Worm (Caenorhabditis elegans) whole organism, mixed stage, embryonic: ENCODE results near the gene C34F11.5.

ENCODE experiments used
- M03D4.4 ChIP-seq: sonication (generic microtip); optimal IDR thresholded peaks from 2 replicates; lab custom pipeline; 2017; ENCODE audit warnings: mild to moderate bottlenecking, missing genetic modification characterization, missing compliant biosample characterization
- bed-3 ChIP-seq: fragments of 200-800 bp; sonication (Bioruptor generic); optimal IDR thresholded peaks from 3 replicates; lab custom pipeline; 2018; ENCODE audit warnings: mild to moderate bottlenecking, missing genetic modification characterization, moderate library complexity, missing compliant biosample characterization
- blmp-1 ChIP-seq: fragments of 150-350 bp; optimal IDR thresholded peaks from 2 replicates; lab custom pipeline; 2014; ENCODE audit warnings: missing biosample characterization, missing genetic modification characterization
- ceh-39 ChIP-seq: fragments of 150-350 bp; optimal IDR thresholded peaks from 2 replicates; lab custom pipeline; 2014; ENCODE audit warnings: missing biosample characterization, missing genetic modification characterization
- ceh-43 ChIP-seq: fragments of 200-800 bp; sonication (Bioruptor generic); optimal IDR thresholded peaks from 2 replicates; lab custom pipeline; 2018; ENCODE audit warnings: mild to moderate bottlenecking, missing genetic modification characterization, moderate library complexity, missing compliant biosample characterization
- ceh-83 ChIP-seq: fragments of 200-800 bp; sonication (Bioruptor generic); optimal IDR thresholded peaks from 2 replicates; lab custom pipeline; 2018; ENCODE audit warnings: mild to moderate bottlenecking, missing genetic modification characterization, missing compliant biosample characterization
- ces-1 ChIP-seq: fragments of 150-350 bp; optimal IDR thresholded peaks from 2 replicates; lab custom pipeline; 2014; ENCODE audit warnings: missing biosample characterization, missing genetic modification reagents, missing genetic modification characterization
- cnd-1 ChIP-seq: fragments of 200-800 bp; sonication (Bioruptor generic); optimal IDR thresholded peaks from 2 replicates; lab custom pipeline; 2018; ENCODE audit warnings: mild to moderate bottlenecking, missing genetic modification characterization, missing compliant biosample characterization
- drap-1 ChIP-seq: fragments of 200-800 bp; sonication (Bioruptor generic); optimal IDR thresholded peaks from 3 replicates; lab custom pipeline; 2018; ENCODE audit warnings: mild to moderate bottlenecking, missing genetic modification characterization, missing compliant biosample characterization
- elt-3 ChIP-seq: fragments of 150-350 bp; optimal IDR thresholded peaks from 2 replicates; lab custom pipeline; 2014; ENCODE audit warnings: missing biosample characterization, missing genetic modification characterization
- flh-1 ChIP-seq: fragments of 200-800 bp; sonication (Bioruptor generic); optimal IDR thresholded peaks from 2 replicates; lab custom pipeline; 2018; ENCODE audit warnings: mild to moderate bottlenecking, missing genetic modification characterization, moderate library complexity, missing compliant biosample characterization
- hlh-1 ChIP-seq: fragments of 150-350 bp; optimal IDR thresholded peaks from 2 replicates; lab custom pipeline; 2014; ENCODE audit warnings: missing biosample characterization, missing genetic modification reagents, missing genetic modification characterization
- lin-13 ChIP-seq: fragments of 150-350 bp; optimal IDR thresholded peaks from 2 replicates; lab custom pipeline; 2014; ENCODE audit warnings: missing biosample characterization, missing genetic modification characterization
- lsy-2 ChIP-seq: fragments of 150-350 bp; optimal IDR thresholded peaks from 2 replicates; lab custom pipeline; 2014; ENCODE audit warnings: missing biosample characterization, missing genetic modification characterization
- mab-5 ChIP-seq: fragments of 150-350 bp; optimal IDR thresholded peaks from 2 replicates; lab custom pipeline; 2014; ENCODE audit warnings: missing biosample characterization, missing genetic modification characterization
- mep-1 ChIP-seq: fragments of 150-350 bp; optimal IDR thresholded peaks from 2 replicates; lab custom pipeline; 2017; ENCODE audit warnings: missing biosample characterization, missing genetic modification reagents, missing genetic modification characterization, inconsistent platforms
- nhr-12 ChIP-seq: fragments of 150-350 bp; optimal IDR thresholded peaks from 2 replicates; lab custom pipeline; 2014; ENCODE audit warnings: missing biosample characterization, missing genetic modification characterization
- nhr-2 ChIP-seq: fragments of 150-350 bp; optimal IDR thresholded peaks from 2 replicates; lab custom pipeline; 2014; ENCODE audit warnings: missing biosample characterization, missing genetic modification characterization
- nhr-237 ChIP-seq: fragments of 150-350 bp; optimal IDR thresholded peaks from 2 replicates; lab custom pipeline; 2014; ENCODE audit warnings: missing biosample characterization, missing genetic modification characterization
- nhr-28 ChIP-seq: fragments of 150-350 bp; optimal IDR thresholded peaks from 2 replicates; lab custom pipeline; 2014; ENCODE audit warnings: missing biosample characterization, missing genetic modification characterization
- nhr-76 ChIP-seq: sonication (generic microtip); optimal IDR thresholded peaks from 2 replicates; lab custom pipeline; 2017; ENCODE audit warnings: missing biosample characterization, missing genetic modification characterization
- pha-4 ChIP-seq: fragments of 150-350 bp; optimal IDR thresholded peaks from 2 replicates; lab custom pipeline; 2018; ENCODE audit warnings: missing biosample characterization, missing genetic modification reagents, missing genetic modification characterization
- sem-2 ChIP-seq: fragments of 200-800 bp; sonication (Bioruptor generic); optimal IDR thresholded peaks from 2 replicates; lab custom pipeline; 2018; ENCODE audit warnings: mild to moderate bottlenecking, missing genetic modification characterization, missing compliant biosample characterization
- snpc-4 ChIP-seq: fragments of 150-350 bp; optimal IDR thresholded peaks from 2 replicates; lab custom pipeline; 2014; ENCODE audit warnings: missing biosample characterization, missing genetic modification characterization
- sptf-1 ChIP-seq: sonication (generic microtip); optimal IDR thresholded peaks from 2 replicates; lab custom pipeline; 2017; ENCODE audit warnings: mild to moderate bottlenecking, missing genetic modification characterization, moderate library complexity, missing compliant biosample characterization
- tbx-8 ChIP-seq: fragments of 200-800 bp; sonication (Bioruptor generic); optimal IDR thresholded peaks from 2 replicates; lab custom pipeline; 2018; ENCODE audit warnings: mild to moderate bottlenecking, missing genetic modification characterization, moderate library complexity, missing compliant biosample characterization
- unc-120 ChIP-seq: sonication (generic microtip); optimal IDR thresholded peaks from 2 replicates; lab custom pipeline; 2017; ENCODE audit warnings: missing genetic modification characterization, missing compliant biosample characterization; ENCODE audit not compliant: poor library complexity, severe bottlenecking
- unc-39 ChIP-seq: fragments of 150-350 bp; optimal IDR thresholded peaks from 2 replicates; lab custom pipeline; 2014; ENCODE audit warnings: missing biosample characterization, missing genetic modification characterization
- unc-62 ChIP-seq: fragments of 150-350 bp; optimal IDR thresholded peaks from 2 replicates; lab custom pipeline; 2014; ENCODE audit warnings: missing biosample characterization, missing genetic modification reagents, missing genetic modification characterization
- zip-8 ChIP-seq: fragments of 150-350 bp; optimal IDR thresholded peaks from 2 replicates; lab custom pipeline; 2014; ENCODE audit warnings: missing biosample characterization, missing genetic modification characterization
- ztf-11 ChIP-seq: fragments of 150-350 bp; optimal IDR thresholded peaks from 2 replicates; lab custom pipeline; 2014; ENCODE audit warnings: missing biosample characterization, missing genetic modification characterization

C34F11.5 gene

ce11 chrII:5191766-5192165, 3.8 kb upstream of the C34F11.5 start:
- TF ChIP-seq ztf-11 (no peak), flh-1 (no peak), cnd-1 (tag; lab: Kevin White, UChicago) (no peak), ces-1 (GFP tag; lab: Kevin White, UChicago) (no peak)
- TF ChIP-seq, all 35 proteins: peak for 0

- TF ChIP-seq mep-1 (tag; lab: Kevin White, UChicago) (no peak), blmp-1 (tag; lab: Kevin White, UChicago) (no peak), flh-1 (no peak), lsy-2 (tag; lab: Kevin White, UChicago) (no peak), snpc-4 (tag; lab: Kevin White, UChicago) (no peak), ceh-39 (tag; lab: Kevin White, UChicago) (no peak), bed-3 (no peak), hlh-1 (tag; lab: Kevin White, UChicago) (no peak), nhr-28 (tag; lab: Kevin White, UChicago) (no peak), ceh-83 (GFP tag; lab: Kevin White, UChicago) (no peak), unc-120 (no peak), nhr-76 (tag; lab: Kevin White, UChicago) (no peak), elt-3 (no peak), drap-1 (GFP tag; lab: Kevin White, UChicago) (no peak), ces-1 (GFP tag; lab: Kevin White, UChicago) (no peak), nhr-2 (tag; lab: Kevin White, UChicago) (no peak), M03D4.4 (tag; lab: Kevin White, UChicago) (no peak), cnd-1 (tag; lab: Kevin White, UChicago) (no peak)
- TF ChIP-seq, all 35 proteins: peak for 0
Measured at ce11 chrII:5194066-5194465, 1.5 kb upstream of the C34F11.5 start, which contains the start of gene msp-49. TSS of gene msp-49 (plus strand) at chrII:5194366.

ce11 chrII:5199497-5199896, 3.9 kb downstream of the C34F11.5 start, which contains the start of gene msp-50:
TSS of gene msp-50 (plus strand) at chrII:5199797.
- TF ChIP-seq snpc-4 (tag; lab: Kevin White, UChicago) (no peak), sem-2 (GFP tag; lab: Kevin White, UChicago) (no peak), nhr-12 (tag; lab: Kevin White, UChicago) (no peak), flh-1 (no peak), zip-8 (tag; lab: Kevin White, UChicago) (no peak)

ce11 chrII:5200987-5201582, 5.5 kb downstream of the C34F11.5 start:
- TF ChIP-seq nhr-12 (tag; lab: Kevin White, UChicago), result no peak
- no peak for TF ChIP-seq lin-13 (tag; lab: Kevin White, UChicago)
- no peak for TF ChIP-seq nhr-2 (tag; lab: Kevin White, UChicago)
- TF ChIP-seq unc-120, result peak; percentile 58
- no peak for TF ChIP-seq unc-39
- TF ChIP-seq mep-1 (tag; lab: Kevin White, UChicago), result peak; percentile 13
- peak; percentile 10 for TF ChIP-seq unc-62 (GFP tag; lab: Kevin White, UChicago)
- no peak for TF ChIP-seq ceh-39 (tag; lab: Kevin White, UChicago)
- no peak for TF ChIP-seq tbx-8 (GFP tag; lab: Kevin White, UChicago)
- TF ChIP-seq nhr-237 (tag; lab: Kevin White, UChicago), result no peak
- TF ChIP-seq, all 35 proteins: peak for 3

- TF ChIP-seq bed-3 (no peak), ztf-11 (no peak), snpc-4 (tag; lab: Kevin White, UChicago) (no peak), sem-2 (GFP tag; lab: Kevin White, UChicago) (no peak), hlh-1 (tag; lab: Kevin White, UChicago) (no peak), blmp-1 (tag; lab: Kevin White, UChicago) (no peak)
Measured at ce11 chrII:5201922-5202562, 6.4 kb downstream of the C34F11.5 start.

- TF ChIP-seq bed-3 (no peak), drap-1 (GFP tag; lab: Kevin White, UChicago) (no peak), M03D4.4 (tag; lab: Kevin White, UChicago) (no peak), nhr-237 (tag; lab: Kevin White, UChicago) (no peak), pha-4 (tag; lab: Kevin White, UChicago) (no peak), flh-1 (no peak), ceh-83 (GFP tag; lab: Kevin White, UChicago) (no peak), unc-62 (GFP tag; lab: Kevin White, UChicago) (no peak), lsy-2 (tag; lab: Kevin White, UChicago) (no peak), tbx-8 (GFP tag; lab: Kevin White, UChicago) (no peak), nhr-2 (tag; lab: Kevin White, UChicago) (no peak), nhr-12 (tag; lab: Kevin White, UChicago) (no peak), unc-120 (no peak), nhr-28 (tag; lab: Kevin White, UChicago) (no peak), sptf-1 (no peak), mep-1 (tag; lab: Kevin White, UChicago) (no peak), mab-5 (tag; lab: Kevin White, UChicago) (no peak), elt-3 (no peak), lin-13 (tag; lab: Kevin White, UChicago) (no peak), ceh-43 (GFP tag; lab: Kevin White, UChicago) (no peak)
Measured at ce11 chrII:5202930-5203329, 7.3 kb downstream of the C34F11.5 start, which contains the start of gene ampd-1. TSS of gene ampd-1 (plus strand) at chrII:5203322.
